Worm (Caenorhabditis elegans): ENCODE measurements around the gene swm-1.

- TF ChIP-seq nhr-237 (tag; optimal IDR thresholded peaks at IDR 0.05): no peak
- no peak for TF ChIP-seq nhr-76 (tag; optimal IDR thresholded peaks at IDR 0.05)
- TF ChIP-seq mep-1 (tag; optimal IDR thresholded peaks at IDR 0.05): no peak
- no peak for TF ChIP-seq ztf-11 (tag; optimal IDR thresholded peaks at IDR 0.05)
- no peak for TF ChIP-seq nhr-12 (tag; optimal IDR thresholded peaks at IDR 0.05)
- no peak for TF ChIP-seq ceh-39 (tag; optimal IDR thresholded peaks at IDR 0.05)
- TF ChIP-seq nhr-2 (tag; optimal IDR thresholded peaks at IDR 0.05): no peak
Measured at ce11 chrV:9097213-9097612, 42.5 kb upstream of the swm-1 start.

Data from whole organism, mixed stage, embryonic.